Worm (Caenorhabditis elegans) whole organism, L3 larva: ENCODE measurements around the gene srgp-1.

Source experiments
- ZK546.5 ChIP-seq: sonication (generic microtip); optimal IDR thresholded peaks from 2 replicates; lab custom pipeline; 2017; ENCODE audit warnings: missing biosample characterization, missing genetic modification characterization
- aly-2 ChIP-seq: fragments of 150-350 bp; optimal IDR thresholded peaks from 2 replicates; lab custom pipeline; 2014; ENCODE audit warnings: missing biosample characterization, missing genetic modification characterization
- ceh-82 ChIP-seq: fragments of 150-350 bp; optimal IDR thresholded peaks from 2 replicates; lab custom pipeline; 2014; ENCODE audit warnings: missing biosample characterization, missing genetic modification characterization
- nfya-1 ChIP-seq: sonication (generic microtip); optimal IDR thresholded peaks from 2 replicates; lab custom pipeline; 2017; ENCODE audit warnings: missing genetic modification characterization, mild to moderate bottlenecking, missing compliant biosample characterization, antibody characterized with exemption, moderate library complexity; ENCODE audit not compliant: insufficient read depth
- nhr-11 ChIP-seq: fragments of 150-350 bp; optimal IDR thresholded peaks from 2 replicates; lab custom pipeline; 2014; ENCODE audit warnings: missing biosample characterization, missing genetic modification characterization
- unc-62 ChIP-seq: fragments of 150-350 bp; sonication (generic microtip); optimal IDR thresholded peaks from 4 replicates; lab custom pipeline; 2014; ENCODE audit warnings: missing biosample characterization, missing genetic modification reagents, missing genetic modification characterization

DNA sequence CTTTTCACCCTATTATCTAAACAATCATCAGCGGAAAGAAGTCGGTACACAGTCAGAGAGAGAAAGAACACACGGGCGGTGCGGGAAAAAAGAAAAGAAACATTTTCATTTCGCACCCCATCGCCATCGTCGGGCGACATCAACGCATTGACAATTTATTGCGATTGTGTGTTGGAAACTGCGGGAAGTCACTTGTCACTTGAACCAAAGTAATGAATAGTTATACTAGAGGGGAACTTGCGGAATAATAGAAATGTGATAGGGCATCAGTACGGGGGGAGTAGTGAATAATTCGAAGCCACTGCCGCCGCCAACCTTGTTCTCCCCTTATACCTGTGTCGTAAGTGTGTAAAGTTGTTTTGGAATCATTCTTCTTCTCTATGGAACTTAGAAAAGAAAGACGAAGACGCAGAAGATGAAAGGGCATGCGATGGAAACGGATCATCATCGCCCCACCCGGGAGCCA, 1.1 kb downstream of the srgp-1 start:
- no peak for TF ChIP-seq nfya-1 (tag; lab: Kevin White, UChicago)
- no peak for TF ChIP-seq aly-2
- TF ChIP-seq ceh-82 (tag; lab: Kevin White, UChicago): no peak
- TF ChIP-seq ZK546.5: no peak
- no peak for TF ChIP-seq unc-62 (GFP tag; lab: Kevin White, UChicago)
- no peak for TF ChIP-seq nhr-11 (tag; lab: Kevin White, UChicago)
